Fruit fly (Drosophila melanogaster) Kc167 (cell line): ENCODE measurements around the gene Fdh.

Source experiments
- Myc ChIP-seq: fragments of >200 bp; optimal IDR thresholded peaks from 2 replicates; lab custom pipeline; 2017; ENCODE audit warnings: missing external identifiers
- Sin3A ChIP-seq: fragments of >200 bp; optimal IDR thresholded peaks from 2 replicates; lab custom pipeline; 2018; ENCODE audit warnings: missing external identifiers
- h ChIP-seq: fragments of >200 bp; optimal IDR thresholded peaks from 3 replicates; lab custom pipeline; 2018; ENCODE audit warnings: missing external identifiers
- insv ChIP-seq: fragments of >200 bp; optimal IDR thresholded peaks from 3 replicates; lab custom pipeline; 2018; ENCODE audit warnings: missing external identifiers
- psq ChIP-seq: fragments of >200 bp; optimal IDR thresholded peaks from 2 replicates; lab custom pipeline; 2017; ENCODE audit warnings: missing external identifiers
- ttk ChIP-seq: sonication (Bioruptor generic); optimal IDR thresholded peaks from 2 replicates; lab custom pipeline; 2017; ENCODE audit warnings: missing external identifiers

Gene Fdh

DNA sequence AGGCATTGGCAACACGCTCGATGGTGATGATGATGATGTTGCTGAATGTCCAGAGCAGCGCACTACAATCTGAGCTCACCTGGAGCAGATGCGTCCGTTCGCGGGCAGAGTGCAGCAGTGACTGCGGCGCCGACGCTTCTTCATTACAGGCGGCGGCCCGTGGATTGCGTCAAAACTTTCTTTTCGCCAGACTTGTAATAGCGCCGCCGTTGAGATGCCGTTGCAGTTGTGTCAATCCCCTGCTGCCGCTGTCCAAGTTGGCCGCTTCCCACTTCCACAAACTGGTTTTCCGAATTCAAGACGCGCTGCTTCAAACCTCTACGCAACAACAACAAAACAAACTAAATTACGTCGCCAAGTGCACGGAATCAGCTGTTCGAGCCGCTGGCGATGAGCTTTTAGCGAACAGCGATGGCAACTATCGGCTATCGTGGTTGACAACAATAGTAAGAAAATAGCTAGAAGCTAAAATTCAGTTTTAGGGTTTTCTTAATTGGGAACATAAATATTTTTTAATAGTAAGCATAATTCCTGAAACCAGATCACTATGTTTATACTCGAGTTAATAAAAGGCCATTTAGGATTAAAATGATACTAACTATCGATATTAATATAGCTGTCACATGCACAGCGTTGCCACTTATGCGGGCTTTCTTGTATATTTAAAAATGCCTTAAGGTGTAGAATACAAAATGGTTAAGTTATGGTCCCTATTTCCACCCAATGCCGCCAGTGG, 9.8 kb upstream of the Fdh start, which contains the start of gene Tpc1:
Gene Tpc1 (minus strand): TSS at position 365 of the 736 bp plus-strand sequence.
- no peak for TF ChIP-seq psq (lab: Kevin White, UChicago)
- no peak for TF ChIP-seq ttk (lab: Kevin White, UChicago)
- no peak for TF ChIP-seq h (lab: Kevin White, UChicago)
- no peak for TF ChIP-seq Myc (lab: Kevin White, UChicago)
- no peak for TF ChIP-seq insv (lab: Kevin White, UChicago)
- no peak for TF ChIP-seq Sin3A (lab: Kevin White, UChicago)

dm6 chr3R:10879219-10879618, 7.0 kb upstream of the Fdh start, which contains the start of gene CG14695:
Gene CG14695, minus strand, starts transcription at chr3R:10879319.
- TF ChIP-seq Myc (lab: Kevin White, UChicago) = no peak
- no peak for TF ChIP-seq insv (lab: Kevin White, UChicago)
- no peak for TF ChIP-seq psq (lab: Kevin White, UChicago)

DNA sequence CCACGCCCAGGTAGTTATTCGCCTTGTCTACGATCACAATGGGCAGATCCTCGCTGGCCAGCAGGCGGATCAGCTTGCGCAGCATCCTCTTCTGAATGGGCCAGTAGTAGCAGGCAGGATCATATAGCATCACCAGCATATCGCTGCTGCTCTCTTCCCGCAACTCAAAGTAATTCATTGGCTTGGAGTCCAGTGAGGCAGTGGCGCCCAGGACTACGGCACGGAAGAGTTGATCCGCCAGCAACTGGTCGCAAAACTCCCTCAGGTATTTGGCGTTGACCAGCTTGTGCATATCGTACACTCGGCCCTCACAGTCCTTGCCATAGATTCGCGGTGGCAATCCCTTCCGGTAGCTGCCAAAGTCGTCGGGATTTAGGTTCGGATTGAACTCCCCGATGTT, 6.4 kb upstream of the Fdh start:
- TF ChIP-seq h (lab: Kevin White, UChicago) = no peak
- TF ChIP-seq insv (lab: Kevin White, UChicago) = no peak
- TF ChIP-seq psq (lab: Kevin White, UChicago) = no peak
- TF ChIP-seq ttk (lab: Kevin White, UChicago) = no peak

DNA sequence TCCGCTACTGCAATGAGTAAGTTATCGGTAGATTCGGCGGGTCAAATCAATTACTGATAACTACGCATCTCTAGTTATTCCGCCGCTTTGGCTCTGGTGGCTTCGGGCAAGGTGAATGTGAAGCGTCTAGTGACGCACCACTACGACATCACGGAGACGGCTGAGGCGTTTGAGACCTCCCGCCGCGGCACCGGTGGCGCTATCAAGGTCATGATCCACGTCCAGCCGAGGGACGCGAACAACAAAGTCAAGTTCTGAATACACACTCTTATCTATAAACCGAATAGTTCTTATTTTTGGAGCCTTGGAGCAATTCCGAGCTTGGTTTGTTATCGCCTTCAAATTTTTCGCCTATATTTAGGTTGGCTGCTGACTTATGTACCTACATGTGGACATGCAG, 5.6 kb upstream of the Fdh start:
- no peak for TF ChIP-seq Myc (lab: Kevin White, UChicago)
- no peak for TF ChIP-seq ttk (lab: Kevin White, UChicago)
- TF ChIP-seq psq (lab: Kevin White, UChicago) = no peak
- TF ChIP-seq Sin3A (lab: Kevin White, UChicago) = no peak
- no peak for TF ChIP-seq insv (lab: Kevin White, UChicago)
- no peak for TF ChIP-seq h (lab: Kevin White, UChicago)

DNA sequence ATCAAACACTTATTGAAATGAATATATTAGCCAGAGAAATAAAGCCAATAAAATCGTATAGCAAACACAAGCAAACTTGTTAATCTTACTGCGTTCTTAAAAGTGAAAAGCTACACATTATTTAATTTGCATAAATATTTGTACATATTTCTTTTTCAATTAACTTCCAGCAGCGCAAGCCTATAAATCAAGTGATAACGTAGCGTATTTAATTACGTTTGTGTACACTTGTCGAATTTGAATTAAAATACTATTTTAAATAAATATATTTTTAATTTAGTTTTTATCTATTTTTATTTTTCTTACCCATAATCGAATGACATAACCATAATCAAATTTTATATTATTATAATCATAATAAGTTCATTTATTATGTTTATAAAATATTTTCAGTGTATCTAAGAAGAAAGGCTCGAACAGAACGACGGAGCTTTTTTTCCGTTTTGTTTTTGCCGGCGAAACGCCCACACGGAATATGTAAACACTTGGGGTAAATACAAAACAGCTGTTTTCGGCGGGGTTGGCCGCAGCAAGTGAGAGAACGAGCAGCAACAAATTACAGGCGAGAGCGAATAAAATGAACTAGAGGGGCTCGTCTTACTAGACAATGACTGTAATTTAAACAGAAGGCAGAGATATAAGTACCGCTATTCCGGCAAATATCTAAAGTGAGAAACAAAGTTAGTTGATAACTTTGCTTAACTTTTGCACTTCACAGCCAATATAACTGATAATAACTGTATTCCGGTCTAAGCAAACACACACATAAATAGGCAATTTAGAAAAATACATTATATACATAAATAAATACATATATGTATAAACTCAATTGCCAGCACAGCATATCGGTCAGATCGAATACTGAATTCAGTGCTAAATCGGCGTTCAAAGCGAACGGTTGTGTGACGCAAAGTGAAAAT, 3.6 kb upstream of the Fdh start, which contains the start of gene Sodh2:
Gene Sodh2 (plus strand): TSS at position 870 of the 920 bp plus-strand sequence.
- TF ChIP-seq psq (lab: Kevin White, UChicago) (no peak), h (lab: Kevin White, UChicago) (no peak), insv (lab: Kevin White, UChicago) (no peak), Sin3A (lab: Kevin White, UChicago) (no peak), Myc (lab: Kevin White, UChicago) (no peak), ttk (lab: Kevin White, UChicago) (no peak)

DNA sequence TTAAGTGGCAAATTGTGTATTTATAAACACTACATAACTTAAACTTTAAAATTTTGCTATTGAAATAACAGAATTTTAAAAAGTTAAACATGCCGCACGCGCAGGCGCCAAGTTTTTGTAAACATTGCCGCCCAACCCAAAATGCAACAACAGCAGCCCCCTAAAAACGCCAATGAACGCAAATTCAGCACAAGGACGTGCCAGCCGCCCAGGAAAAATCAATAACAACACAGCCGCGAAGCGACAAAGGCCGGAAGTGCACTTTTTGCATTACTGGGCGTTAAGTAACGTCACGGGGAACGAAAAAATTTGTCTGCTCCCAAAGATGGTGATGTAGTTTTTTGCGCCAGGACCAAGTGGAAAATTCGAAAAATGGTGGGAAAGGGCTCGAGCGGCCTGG, 639 bp upstream of the Fdh start, which contains the start of gene CG4596:
Gene CG4596 (plus strand): TSS at position 219 of the 400 bp plus-strand sequence.
- TF ChIP-seq psq (lab: Kevin White, UChicago) (no peak), Sin3A (lab: Kevin White, UChicago) (no peak), Myc (lab: Kevin White, UChicago) (no peak), ttk (lab: Kevin White, UChicago) (no peak), insv (lab: Kevin White, UChicago) (no peak), h (lab: Kevin White, UChicago) (no peak)

DNA sequence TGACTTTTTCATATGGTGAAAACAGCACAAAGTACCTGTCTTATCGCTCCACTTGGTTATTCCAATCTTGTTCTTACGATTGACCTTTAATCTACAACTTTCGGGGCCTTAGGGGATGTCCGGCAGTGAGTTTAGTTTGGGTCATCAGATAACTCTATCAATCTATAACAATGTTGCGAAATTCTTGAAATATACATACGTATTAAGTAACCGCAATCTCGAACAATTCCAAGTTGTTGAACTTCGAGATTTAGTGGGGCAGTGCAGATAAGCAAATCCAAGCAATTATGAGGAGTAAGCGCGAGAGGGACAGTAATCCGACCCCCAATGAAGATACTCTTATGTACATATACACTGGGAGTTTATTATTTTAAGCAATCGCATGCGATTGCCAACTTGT, 1.6 kb downstream of the Fdh start:
- no peak for TF ChIP-seq insv (lab: Kevin White, UChicago)
- TF ChIP-seq Sin3A (lab: Kevin White, UChicago) = no peak
- TF ChIP-seq psq (lab: Kevin White, UChicago) = no peak
- TF ChIP-seq h (lab: Kevin White, UChicago) = no peak
- no peak for TF ChIP-seq Myc (lab: Kevin White, UChicago)
- TF ChIP-seq ttk (lab: Kevin White, UChicago) = no peak

DNA sequence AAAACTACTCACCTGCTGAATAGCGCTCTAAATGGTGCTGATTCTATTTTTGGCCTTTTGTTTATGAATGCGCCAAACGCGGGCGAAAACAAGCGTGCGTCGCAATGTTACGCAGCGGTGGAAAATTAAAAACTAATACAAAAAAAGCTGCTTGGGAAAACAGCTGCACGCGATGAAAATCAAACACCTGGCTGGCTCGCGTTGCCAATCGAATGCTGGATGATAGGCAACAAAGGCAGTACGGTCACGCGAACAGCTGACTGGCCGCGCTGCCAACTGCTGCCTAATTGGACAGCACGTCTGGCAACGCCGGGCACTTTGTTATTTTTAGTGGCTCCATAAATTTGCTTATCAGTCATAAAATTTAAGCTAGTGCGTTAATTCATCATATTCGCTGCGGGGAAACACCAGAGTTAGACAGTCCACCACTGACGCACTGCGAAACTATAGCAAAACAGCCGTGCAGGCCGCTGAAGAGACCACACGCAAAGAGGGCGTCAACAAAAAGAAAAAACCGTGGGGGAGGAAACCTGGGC, 3.7 kb downstream of the Fdh start, which contains the start of the genes SelR and Tsp86D:
Gene SelR (minus strand): TSS at position 216 of the 536 bp plus-strand sequence.
Gene Tsp86D (plus strand): TSS at position 282 of the 536 bp plus-strand sequence.
- TF ChIP-seq insv (lab: Kevin White, UChicago) (no peak), h (lab: Kevin White, UChicago) (no peak), ttk (lab: Kevin White, UChicago) (no peak), psq (lab: Kevin White, UChicago) (no peak), Sin3A (lab: Kevin White, UChicago) (no peak), Myc (lab: Kevin White, UChicago) (no peak)

DNA sequence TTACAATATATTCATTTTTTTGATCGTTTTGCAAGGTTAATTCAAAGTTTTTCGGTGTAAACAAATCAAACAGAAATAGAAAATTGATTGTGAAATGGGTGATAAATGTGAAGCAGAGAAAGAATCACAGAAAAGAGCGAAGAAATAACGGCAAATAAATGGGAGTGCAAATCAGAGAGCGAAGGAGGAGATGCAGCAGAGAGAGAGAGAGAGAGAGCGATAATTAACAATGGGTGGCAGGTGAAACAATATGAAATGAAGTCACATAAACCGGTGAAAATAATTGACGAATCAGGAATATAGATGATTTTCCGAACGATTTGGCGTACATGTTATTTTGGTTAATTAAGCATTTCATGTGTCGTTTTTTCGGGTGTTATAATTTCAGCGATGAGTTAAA, 8.2 kb downstream of the Fdh start:
- no peak for TF ChIP-seq Myc (lab: Kevin White, UChicago)
- TF ChIP-seq Sin3A (lab: Kevin White, UChicago) = no peak
- TF ChIP-seq ttk (lab: Kevin White, UChicago) = no peak
- no peak for TF ChIP-seq insv (lab: Kevin White, UChicago)
- no peak for TF ChIP-seq h (lab: Kevin White, UChicago)
- no peak for TF ChIP-seq psq (lab: Kevin White, UChicago)

DNA sequence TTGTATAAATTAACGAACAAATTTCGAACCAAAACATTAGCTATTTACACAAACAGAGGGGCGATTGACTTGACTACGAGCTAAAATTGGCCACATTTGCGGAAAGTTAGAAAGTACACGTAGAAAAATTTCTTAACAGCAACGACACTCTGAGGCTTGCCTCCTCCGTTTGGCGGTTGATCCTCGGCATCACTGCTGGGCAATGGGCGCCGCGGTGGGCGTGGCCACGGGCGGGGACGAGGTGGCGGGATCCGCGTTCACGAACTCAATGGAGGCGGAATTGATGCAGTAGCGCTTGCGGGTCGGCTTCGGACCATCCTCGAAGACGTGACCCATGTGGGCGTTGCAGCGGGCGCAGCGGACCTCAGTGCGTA, 8.7 kb downstream of the Fdh start:
- TF ChIP-seq Myc (lab: Kevin White, UChicago) (no peak), h (lab: Kevin White, UChicago) (no peak), psq (lab: Kevin White, UChicago) (no peak), insv (lab: Kevin White, UChicago) (no peak), ttk (lab: Kevin White, UChicago) (no peak), Sin3A (lab: Kevin White, UChicago) (no peak)
